Fruit fly (Drosophila melanogaster): Measurements from ENCODE around the gene CG10949.
A peak's percentile ranks its signal among the peaks of the same experiment; 100 is the strongest.

Gene CG10949

dm6 chr2L:20437873-20438272 lies 21.2 kb upstream of the CG10949 start:
- TF ChIP-seq Mes4 (GFP tag; optimal IDR thresholded peaks at IDR 0.05) (no peak), CTCF (GFP tag; optimal IDR thresholded peaks at IDR 0.05) (peak; percentile 76)

- TF ChIP-seq CG2678 (tag; optimal IDR thresholded peaks at IDR 0.05) (no peak), peb (GFP tag; IDR thresholded peaks at IDR 0.05) (no peak), CG4282 (GFP tag; optimal IDR thresholded peaks at IDR 0.05) (no peak), schlank (tag; optimal IDR thresholded peaks at IDR 0.05) (no peak), CG6175 (GFP tag; IDR thresholded peaks at IDR 0.05) (no peak), grau (tag; optimal IDR thresholded peaks at IDR 0.05) (no peak), lbe (GFP tag; optimal IDR thresholded peaks at IDR 0.05) (no peak), tx (GFP tag; optimal IDR thresholded peaks at IDR 0.05) (no peak), sens-2 (GFP tag; IDR thresholded peaks at IDR 0.05) (no peak), wor (GFP tag; IDR thresholded peaks at IDR 0.05) (no peak), CG7928 (GFP tag; optimal IDR thresholded peaks at IDR 0.05) (no peak), CG10431 (GFP tag; optimal IDR thresholded peaks at IDR 0.05) (no peak), CG14014 (GFP tag; IDR thresholded peaks at IDR 0.05) (no peak), danr (GFP tag; IDR thresholded peaks at IDR 0.05) (no peak), al (GFP tag; IDR thresholded peaks at IDR 0.05) (no peak)
These were observed 18.5 kb upstream of the CG10949 start for dm6 chr2L:20435199-20435598.

- TF ChIP-seq pum (GFP tag; optimal IDR thresholded peaks at IDR 0.05), result no peak
- TF ChIP-seq HLH54F (GFP tag; optimal IDR thresholded peaks at IDR 0.05), result no peak
- no peak for TF ChIP-seq HHEX (GFP tag; optimal IDR thresholded peaks at IDR 0.05)
- TF ChIP-seq Xrp1 (GFP tag; IDR thresholded peaks at IDR 0.05), result no peak
- TF ChIP-seq Drgx (GFP tag; IDR thresholded peaks at IDR 0.05), result peak; percentile 30; the same call in 1 of the 2 replicates
- no peak for TF ChIP-seq gt (GFP tag; IDR thresholded peaks at IDR 0.05)
- TF ChIP-seq run (tag; optimal IDR thresholded peaks at IDR 0.05), result no peak
These were observed 18.1 kb upstream of the CG10949 start for dm6 chr2L:20434779-20435178.

dm6 chr2L:20431210-20431609 lies 14.5 kb upstream of the CG10949 start:
- TF ChIP-seq psq (GFP tag; optimal IDR thresholded peaks at IDR 0.05) (no peak), HmgZ (tag; optimal IDR thresholded peaks at IDR 0.05) (no peak), B-H2 (GFP tag; optimal IDR thresholded peaks at IDR 0.05) (no peak), usp (GFP tag; optimal IDR thresholded peaks at IDR 0.05) (no peak), CG9437 (GFP tag; optimal IDR thresholded peaks at IDR 0.05) (no peak), ash1 (GFP tag; optimal IDR thresholded peaks at IDR 0.05) (no peak), Awh (GFP tag; IDR thresholded peaks at IDR 0.05) (0 out of 2 replicates have a peak, but pooled peaks have one; percentile 22), z (GFP tag; IDR thresholded peaks at IDR 0.05) (0 out of 3 replicates have a peak, but pooled peaks have one; percentile 7), CG9876 (GFP tag; optimal IDR thresholded peaks at IDR 0.05) (no peak), odd (GFP tag; optimal IDR thresholded peaks at IDR 0.05) (no peak), CG3407 (GFP tag; optimal IDR thresholded peaks at IDR 0.05) (peak; percentile 29), hkb (optimal IDR thresholded peaks at IDR 0.05) (no peak), hkb (GFP tag; IDR thresholded peaks at IDR 0.05) (0 out of 2 replicates have a peak, but pooled peaks have one; percentile 12), CG11696 (GFP tag; IDR thresholded peaks at IDR 0.05) (no peak), Mes4 (GFP tag; optimal IDR thresholded peaks at IDR 0.05) (no peak), CG42726 (GFP tag; IDR thresholded peaks at IDR 0.05; ENCODE audit: partially characterized antibody) (no peak), MTF-1 (GFP tag; optimal IDR thresholded peaks at IDR 0.05; ENCODE audit: borderline replicate concordance) (no peak), lov (optimal IDR thresholded peaks at IDR 0.05) (no peak), lov (GFP tag; IDR thresholded peaks at IDR 0.05) (0 out of 3 replicates have a peak, but pooled peaks have one; percentile 18), vvl (GFP tag; IDR thresholded peaks at IDR 0.05) (0 out of 2 replicates have a peak, but pooled peaks have one; percentile 6), crol (GFP tag; IDR thresholded peaks at IDR 0.05) (no peak), Bgb (GFP tag; IDR thresholded peaks at IDR 0.05; ENCODE audit: partially characterized antibody) (no peak), CG1603 (tag; optimal IDR thresholded peaks at IDR 0.05) (peak; percentile 25), CG31224 (GFP tag; IDR thresholded peaks at IDR 0.05) (no peak), ewg (GFP tag; optimal IDR thresholded peaks at IDR 0.05) (no peak), ERR (GFP tag; optimal IDR thresholded peaks at IDR 0.05) (peak; percentile 46), CG8290 (GFP tag; optimal IDR thresholded peaks at IDR 0.05) (no peak), CG8290 (tag; optimal IDR thresholded peaks at IDR 0.05) (peak in 1 of 2 experiments; percentile 28)
